Worm (Caenorhabditis elegans) whole organism, L2 larva: Measurements from ENCODE around the gene F53F1.3.

Experiments
- F13H6.1 ChIP-seq: sonication (generic microtip); optimal IDR thresholded peaks from 2 replicates; lab custom pipeline; 2016; ENCODE audit warnings: missing genetic modification characterization, missing compliant biosample characterization
- R02D3.7 ChIP-seq: fragments of 150-350 bp; optimal IDR thresholded peaks from 2 replicates; lab custom pipeline; 2014; ENCODE audit warnings: missing biosample characterization, missing genetic modification characterization
- ZK546.5 ChIP-seq: sonication (generic microtip); optimal IDR thresholded peaks from 2 replicates; lab custom pipeline; 2017; ENCODE audit warnings: missing biosample characterization, missing genetic modification characterization
- alr-1 ChIP-seq: fragments of 150-350 bp; optimal IDR thresholded peaks from 2 replicates; lab custom pipeline; 2014; ENCODE audit warnings: missing biosample characterization, missing genetic modification characterization
- aly-2 ChIP-seq: fragments of 150-350 bp; optimal IDR thresholded peaks from 2 replicates; lab custom pipeline; 2014; ENCODE audit warnings: missing biosample characterization, missing genetic modification characterization
- ama-1 ChIP-seq: fragments of 150-350 bp; optimal IDR thresholded peaks from 2 replicates; lab custom pipeline; 2018; ENCODE audit warnings: inconsistent platforms
- blmp-1 ChIP-seq: sonication (generic microtip); optimal IDR thresholded peaks from 2 replicates; lab custom pipeline; 2017; ENCODE audit warnings: missing genetic modification characterization, mild to moderate bottlenecking, missing compliant biosample characterization, antibody characterized with exemption, moderate library complexity; ENCODE audit not compliant: insufficient read depth
- ceh-16 ChIP-seq: fragments of 150-350 bp; optimal IDR thresholded peaks from 2 replicates; lab custom pipeline; 2014; ENCODE audit warnings: missing biosample characterization, missing genetic modification characterization
- ceh-82 ChIP-seq: fragments of 150-350 bp; optimal IDR thresholded peaks from 2 replicates; lab custom pipeline; 2014; ENCODE audit warnings: missing biosample characterization, missing genetic modification characterization
- crh-2 ChIP-seq: sonication (generic microtip); optimal IDR thresholded peaks from 2 replicates; lab custom pipeline; 2017; ENCODE audit warnings: missing biosample characterization, missing genetic modification characterization
- dmd-4 ChIP-seq: sonication (generic microtip); optimal IDR thresholded peaks from 2 replicates; lab custom pipeline; 2017; ENCODE audit warnings: missing biosample characterization, missing genetic modification characterization
- egl-27 ChIP-seq: sonication (generic microtip); optimal IDR thresholded peaks from 3 replicates; lab custom pipeline; 2017; ENCODE audit warnings: missing biosample characterization, missing genetic modification reagents, missing genetic modification characterization
- elt-1 ChIP-seq: fragments of 150-350 bp; optimal IDR thresholded peaks from 2 replicates; lab custom pipeline; 2014; ENCODE audit warnings: missing biosample characterization, missing genetic modification characterization
- elt-3 ChIP-seq: sonication (generic microtip); optimal IDR thresholded peaks from 2 replicates; lab custom pipeline; 2017; ENCODE audit warnings: missing biosample characterization, missing genetic modification characterization
- fos-1 ChIP-seq: fragments of 150-350 bp; optimal IDR thresholded peaks from 2 replicates; lab custom pipeline; 2014; ENCODE audit warnings: missing biosample characterization, missing genetic modification characterization
- lin-11 ChIP-seq: fragments of 150-350 bp; sonication (generic microtip); optimal IDR thresholded peaks from 2 replicates; lab custom pipeline; 2014; ENCODE audit warnings: missing biosample characterization, missing genetic modification characterization, inconsistent platforms, mixed read lengths
- lsy-2 ChIP-seq, 2 experiments: fragments of 150-350 bp in 1 of 2; sonication (generic microtip) in 1 of 2; optimal IDR thresholded peaks; 2 replicates each; lab custom pipeline; 2014 to 2017; ENCODE audit warnings: missing biosample characterization in 2 of 2, missing genetic modification characterization in 2 of 2
- mab-5 ChIP-seq: fragments of 150-350 bp; optimal IDR thresholded peaks from 2 replicates; lab custom pipeline; 2014; ENCODE audit warnings: missing biosample characterization, missing genetic modification characterization
- mbf-1 ChIP-seq: sonication (generic microtip); optimal IDR thresholded peaks from 2 replicates; lab custom pipeline; 2017; ENCODE audit warnings: missing biosample characterization, missing genetic modification characterization
- mdl-1 ChIP-seq, 2 experiments: fragments of 150-350 bp in 1 of 2; sonication (generic microtip) in 1 of 2; optimal IDR thresholded peaks; 2 replicates each; lab custom pipeline; 2017; ENCODE audit warnings: missing biosample characterization in 2 of 2, missing genetic modification characterization in 2 of 2
- nhr-10 ChIP-seq: sonication (generic microtip); optimal IDR thresholded peaks from 2 replicates; lab custom pipeline; 2017; ENCODE audit warnings: missing biosample characterization, missing genetic modification characterization
- nhr-11 ChIP-seq: fragments of 150-350 bp; optimal IDR thresholded peaks from 2 replicates; lab custom pipeline; 2014; ENCODE audit warnings: missing biosample characterization, missing genetic modification characterization
- nhr-129 ChIP-seq: fragments of 150-350 bp; optimal IDR thresholded peaks from 2 replicates; lab custom pipeline; 2014; ENCODE audit warnings: missing biosample characterization, missing genetic modification characterization
- nhr-21 ChIP-seq: fragments of 150-350 bp; optimal IDR thresholded peaks from 2 replicates; lab custom pipeline; 2014; ENCODE audit warnings: missing biosample characterization, missing genetic modification characterization
- nhr-23 ChIP-seq: fragments of 150-350 bp; optimal IDR thresholded peaks from 2 replicates; lab custom pipeline; 2014; ENCODE audit warnings: missing biosample characterization, missing genetic modification reagents, missing genetic modification characterization
- nhr-25 ChIP-seq: fragments of 150-350 bp; sonication (generic microtip); optimal IDR thresholded peaks from 3 replicates; lab custom pipeline; 2014; ENCODE audit warnings: missing biosample characterization, missing genetic modification characterization
- nhr-77 ChIP-seq: fragments of 150-350 bp; optimal IDR thresholded peaks from 2 replicates; lab custom pipeline; 2014; ENCODE audit warnings: missing biosample characterization, missing genetic modification characterization
- sem-4 ChIP-seq: fragments of 150-350 bp; optimal IDR thresholded peaks from 2 replicates; lab custom pipeline; 2014; ENCODE audit warnings: missing biosample characterization, missing genetic modification reagents, missing genetic modification characterization
- skn-1 ChIP-seq: sonication (generic microtip); optimal IDR thresholded peaks from 2 replicates; lab custom pipeline; 2017; ENCODE audit warnings: missing biosample characterization, missing genetic modification characterization
- sma-3 ChIP-seq: sonication (generic microtip); optimal IDR thresholded peaks from 2 replicates; lab custom pipeline; 2016; ENCODE audit warnings: missing genetic modification reagents, missing genetic modification characterization, missing compliant biosample characterization
- sma-9 ChIP-seq, 2 experiments: fragments of 150-350 bp in 1 of 2; sonication (generic microtip) in 1 of 2; optimal IDR thresholded peaks; 2 replicates each; lab custom pipeline; 2014 to 2016; ENCODE audit warnings: missing genetic modification characterization in 2 of 2, mild to moderate bottlenecking in 1 of 2, missing biosample characterization in 1 of 2, missing compliant biosample characterization in 1 of 2, missing genetic modification reagents in 1 of 2, moderate library complexity in 1 of 2
- snpc-4 ChIP-seq: fragments of 150-350 bp; optimal IDR thresholded peaks from 2 replicates; lab custom pipeline; 2014; ENCODE audit warnings: missing biosample characterization, missing genetic modification characterization
- unc-39 ChIP-seq: fragments of 150-350 bp; optimal IDR thresholded peaks from 2 replicates; lab custom pipeline; 2014; ENCODE audit warnings: missing biosample characterization, missing genetic modification characterization
- unc-55 ChIP-seq: fragments of 150-350 bp; sonication (generic microtip); optimal IDR thresholded peaks from 3 replicates; lab custom pipeline; 2014; ENCODE audit warnings: missing biosample characterization, missing genetic modification reagents, missing genetic modification characterization
- unc-62 ChIP-seq: fragments of 150-350 bp; optimal IDR thresholded peaks from 2 replicates; lab custom pipeline; 2014; ENCODE audit warnings: missing biosample characterization, missing genetic modification reagents, missing genetic modification characterization
- ztf-1 ChIP-seq: fragments of 200-800 bp; sonication (Bioruptor generic); conservative IDR thresholded peaks from 2 replicates; pipeline ENCODE4 v1.3.6; 2022; ENCODE audit warnings: missing genetic modification characterization, missing compliant biosample characterization
- ztf-11 ChIP-seq: sonication (generic microtip); optimal IDR thresholded peaks from 2 replicates; lab custom pipeline; 2017; ENCODE audit warnings: missing biosample characterization, missing genetic modification characterization
- ztf-4 ChIP-seq: fragments of 150-350 bp; optimal IDR thresholded peaks from 2 replicates; lab custom pipeline; 2014; ENCODE audit warnings: missing biosample characterization, missing genetic modification characterization

F53F1.3 gene

DNA sequence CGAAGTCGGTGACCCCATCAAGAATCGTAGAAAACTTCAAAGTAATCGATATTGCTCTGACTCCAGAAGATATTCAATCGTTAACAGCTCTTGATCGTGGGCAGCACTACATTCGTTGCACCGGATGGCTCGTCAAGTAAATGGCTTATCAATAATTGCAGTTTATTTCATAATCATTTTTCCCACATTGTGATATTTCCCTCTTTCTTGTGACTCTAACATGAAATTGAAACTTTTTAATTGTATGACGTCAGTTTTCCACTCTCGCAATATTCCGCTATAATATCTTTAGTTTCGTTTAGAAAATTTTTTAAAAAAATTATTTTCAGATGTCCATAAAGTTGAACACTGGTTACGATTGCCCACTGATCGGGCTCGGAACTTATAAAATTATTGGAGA, at the start of gene F53F1.3:
Gene F53F1.3, plus strand, starts transcription at position 330 of the 400 bp plus-strand sequence.
- TF ChIP-seq fos-1 (peak; percentile 67), mbf-1 (tag; lab: Kevin White, UChicago) (no peak)

DNA sequence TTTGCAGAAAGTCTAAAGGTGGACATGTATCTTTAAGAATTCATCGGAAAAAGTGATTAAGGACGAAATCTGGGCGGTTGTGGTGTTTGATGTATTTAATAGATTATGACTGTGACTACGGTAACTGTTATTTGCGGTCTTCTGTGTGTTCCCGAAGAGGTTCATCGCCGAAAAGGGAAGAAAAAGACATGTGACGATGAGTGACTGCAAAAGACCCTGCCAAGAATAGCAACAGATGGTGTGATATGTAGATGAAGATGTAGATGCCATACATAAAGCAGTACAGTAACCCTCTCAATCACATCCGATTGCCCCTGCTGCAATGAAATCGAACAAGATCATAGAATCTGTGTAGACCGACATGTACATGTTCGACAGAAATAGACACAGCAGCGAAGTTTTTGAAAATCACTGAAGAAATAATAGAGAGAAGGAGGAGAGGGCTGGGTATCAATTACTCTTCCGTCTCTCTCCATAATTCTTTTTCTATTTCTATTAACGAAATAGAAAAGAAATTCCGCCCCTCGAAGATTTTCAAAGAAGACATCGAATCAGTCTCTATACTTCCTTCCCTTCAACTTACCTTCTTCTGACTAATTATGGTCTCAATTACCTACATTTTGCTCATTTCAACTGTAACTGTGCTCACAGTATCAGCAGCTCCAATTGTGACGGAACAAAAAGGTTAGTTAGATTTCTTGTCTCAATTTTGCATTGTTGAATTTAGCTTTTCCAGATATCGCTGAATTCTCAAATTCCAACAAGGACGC, 49.0 kb upstream of the F53F1.3 start, which contains the start of gene F32H5.3:
Gene F32H5.3, plus strand, starts transcription at position 513 of the 770 bp plus-strand sequence.
- peak; percentile 44 for TF ChIP-seq nhr-25
- TF ChIP-seq nhr-23, result no peak
- peak; percentile 44 for TF ChIP-seq nhr-21
- peak; percentile 23 for TF ChIP-seq sma-9 (GFP tag; optimal IDR thresholded peaks at IDR 0.05; lab: Kevin White, UChicago)
- no peak for TF ChIP-seq sma-9 (tag; optimal IDR thresholded peaks at IDR 0.05; lab: Kevin White, UChicago)
- peak; percentile 30 for TF ChIP-seq ama-1 (lab: Kevin White, UChicago)
- TF ChIP-seq crh-2 (tag; lab: Kevin White, UChicago), result no peak
- peak in 1 of 2 experiments; percentile 47 for TF ChIP-seq lsy-2 (tag; optimal IDR thresholded peaks at IDR 0.05; lab: Kevin White, UChicago)
- peak; percentile 12 for TF ChIP-seq blmp-1 (tag; lab: Kevin White, UChicago)
- TF ChIP-seq sma-3 (GFP tag; lab: Kevin White, UChicago), result peak; percentile 30
- TF ChIP-seq, all 48 proteins: peak for 7

DNA sequence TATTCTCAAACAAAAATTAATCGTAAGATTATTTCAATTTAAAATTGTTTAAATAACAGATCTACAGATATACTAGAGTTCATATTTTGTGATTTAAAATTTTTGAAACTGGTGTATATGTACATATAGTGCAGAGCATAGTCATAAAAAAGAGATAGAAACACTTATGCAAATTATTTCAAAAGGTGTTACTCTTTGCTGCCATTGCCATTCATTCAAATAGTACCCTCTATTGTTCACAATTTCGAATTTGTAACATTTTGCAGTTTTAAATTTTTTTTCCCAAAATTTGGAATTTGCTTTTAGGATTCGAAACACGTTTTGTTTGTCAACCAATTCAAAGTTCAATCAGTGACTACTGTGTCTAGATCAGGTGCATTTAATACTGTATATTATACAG, 47.8 kb upstream of the F53F1.3 start, which contains the start of gene F32H5.4:
Gene F32H5.4, plus strand, starts transcription at position 301 of the 400 bp plus-strand sequence.
- no peak for TF ChIP-seq lsy-2 (tag; optimal IDR thresholded peaks at IDR 0.05; lab: Kevin White, UChicago)
- TF ChIP-seq nhr-129, result no peak
- TF ChIP-seq skn-1, result no peak
- no peak for TF ChIP-seq unc-39 (tag; lab: Kevin White, UChicago)
- no peak for TF ChIP-seq crh-2 (tag; lab: Kevin White, UChicago)
- no peak for TF ChIP-seq lin-11
- TF ChIP-seq sma-3 (GFP tag; lab: Kevin White, UChicago), result no peak
- TF ChIP-seq fos-1, result no peak
- TF ChIP-seq nhr-23, result no peak

DNA sequence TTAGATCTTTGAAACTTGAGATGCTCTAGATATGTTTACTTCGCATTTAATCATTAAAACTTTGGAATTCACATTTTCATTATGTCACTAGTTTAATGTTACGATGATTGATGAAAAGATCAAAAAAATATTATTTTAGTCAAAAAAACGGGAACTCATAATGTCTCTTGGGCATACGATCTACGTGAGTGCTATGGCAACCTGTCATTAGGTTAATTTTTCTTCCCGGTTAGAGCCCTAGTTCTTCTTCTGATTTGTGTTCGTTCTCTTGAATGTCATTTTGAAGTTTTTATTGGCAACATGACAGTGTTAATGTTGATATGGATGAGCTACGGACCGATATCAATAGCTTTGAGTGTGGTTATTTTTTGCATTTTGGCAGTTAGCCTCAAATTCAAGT, 44.6 kb upstream of the F53F1.3 start, which contains the start of gene srg-46:
Gene srg-46, plus strand, starts transcription at position 301 of the 400 bp plus-strand sequence.
- TF ChIP-seq blmp-1 (tag; lab: Kevin White, UChicago) (no peak), nhr-21 (no peak), lsy-2 (tag; optimal IDR thresholded peaks at IDR 0.05; lab: Kevin White, UChicago) (no peak), ztf-4 (tag; lab: Kevin White, UChicago) (no peak), mdl-1 (tag; optimal IDR thresholded peaks at IDR 0.05; lab: Kevin White, UChicago) (no peak), R02D3.7 (tag; lab: Kevin White, UChicago) (no peak), alr-1 (tag; lab: Kevin White, UChicago) (no peak)

DNA sequence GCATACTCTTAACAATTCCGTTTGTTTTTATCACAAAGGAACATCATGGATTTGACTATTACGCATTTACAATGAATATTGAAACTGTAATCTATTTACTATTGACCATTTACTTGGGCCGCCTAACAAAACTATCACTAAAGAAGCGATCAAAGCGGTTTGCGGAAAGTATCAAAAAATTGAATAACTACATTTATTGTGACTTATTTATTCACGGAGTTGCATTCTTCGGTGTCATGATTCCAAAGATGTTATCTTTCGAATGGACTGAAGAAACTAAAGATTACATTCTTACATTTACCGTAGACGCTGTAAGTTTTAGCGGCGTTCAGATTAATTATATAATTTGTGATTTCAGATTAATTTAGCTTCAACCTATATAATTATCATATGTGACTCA, 43.8 kb upstream of the F53F1.3 start:
- TF ChIP-seq ztf-1 (GFP tag; lab: Robert Waterston, UW) (no peak), sma-9 (GFP tag; optimal IDR thresholded peaks at IDR 0.05; lab: Kevin White, UChicago) (no peak), sma-9 (tag; optimal IDR thresholded peaks at IDR 0.05; lab: Kevin White, UChicago) (no peak), aly-2 (no peak), R02D3.7 (tag; lab: Kevin White, UChicago) (no peak), unc-55 (GFP tag; lab: Kevin White, UChicago) (no peak), nhr-25 (no peak), skn-1 (no peak), egl-27 (tag; lab: Kevin White, UChicago) (no peak), elt-1 (tag; lab: Kevin White, UChicago) (no peak), ceh-16 (no peak), unc-62 (no peak), mbf-1 (tag; lab: Kevin White, UChicago) (no peak), mab-5 (no peak), nhr-10 (tag; lab: Kevin White, UChicago) (no peak), lin-11 (no peak), ama-1 (lab: Kevin White, UChicago) (no peak)

DNA sequence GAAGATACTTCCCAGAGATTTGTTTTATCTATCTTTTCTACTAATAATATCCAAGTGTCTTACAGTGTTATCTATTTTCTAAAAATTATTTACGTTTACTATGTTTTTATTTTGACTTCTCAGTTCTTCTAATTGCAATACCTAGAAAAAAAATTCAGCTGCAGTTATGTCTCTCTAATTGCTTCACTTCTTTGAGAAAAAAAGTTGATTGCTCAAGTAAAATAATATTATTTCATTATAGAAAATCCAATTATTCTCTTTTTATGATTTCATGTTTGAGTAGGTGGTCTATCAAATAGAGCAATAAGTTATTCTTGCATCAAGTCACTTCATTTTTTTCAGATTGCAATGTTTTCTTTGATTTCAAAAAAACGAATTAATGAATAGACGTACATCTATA, 41.6 kb upstream of the F53F1.3 start:
- TF ChIP-seq F13H6.1 (no peak), lin-11 (no peak), elt-3 (no peak), R02D3.7 (tag; lab: Kevin White, UChicago) (no peak), nhr-23 (no peak), nhr-77 (tag; lab: Kevin White, UChicago) (no peak), sem-4 (tag; lab: Kevin White, UChicago) (no peak), ceh-16 (no peak), blmp-1 (tag; lab: Kevin White, UChicago) (no peak), nhr-11 (tag; lab: Kevin White, UChicago) (no peak), dmd-4 (no peak), snpc-4 (tag; lab: Kevin White, UChicago) (no peak), nhr-10 (tag; lab: Kevin White, UChicago) (no peak), ztf-4 (tag; lab: Kevin White, UChicago) (no peak), ceh-82 (tag; lab: Kevin White, UChicago) (no peak), ZK546.5 (tag; lab: Kevin White, UChicago) (no peak), lsy-2 (tag; optimal IDR thresholded peaks at IDR 0.05; lab: Kevin White, UChicago) (no peak), unc-62 (no peak), ztf-11 (tag; lab: Kevin White, UChicago) (no peak), ama-1 (lab: Kevin White, UChicago) (no peak)
